Fruit fly (Drosophila melanogaster) whole organism, embryonic: ENCODE results near the gene Pfas.

Experiments
- CG13424 ChIP-seq: fragments of 200-800 bp; sonication (Bioruptor generic); optimal IDR thresholded peaks from 2 replicates; lab custom pipeline; 2019; ENCODE audit warnings: missing biosample characterization, mild to moderate bottlenecking, missing genetic modification characterization, moderate library complexity
- CG2120 ChIP-seq: fragments of 200-800 bp; sonication (Bioruptor generic); optimal IDR thresholded peaks from 3 replicates; lab custom pipeline; 2016; ENCODE audit warnings: missing biosample characterization, missing genetic modification characterization
- CG2199 ChIP-seq: fragments of 200-800 bp; sonication (Bioruptor generic); IDR thresholded peaks from 3 replicates; pipeline ENCODE4 v1.3.6; 2022; ENCODE audit warnings: missing biosample characterization, missing genetic modification characterization
- CG9609 ChIP-seq: fragments of 200-800 bp; sonication (Bioruptor generic); optimal IDR thresholded peaks from 3 replicates; lab custom pipeline; 2016; ENCODE audit warnings: missing biosample characterization, missing genetic modification characterization
- E2f1 ChIP-seq: fragments of 200-800 bp; sonication (Bioruptor generic); IDR thresholded peaks from 2 replicates; pipeline ENCODE4 v1.3.6; 2022; ENCODE audit warnings: missing biosample characterization, missing genetic modification characterization
- Hr39 ChIP-seq: fragments of >200 bp; optimal IDR thresholded peaks from 2 replicates; lab custom pipeline; 2017
- Max ChIP-seq: fragments of 200-800 bp; sonication (Bioruptor generic); optimal IDR thresholded peaks from 2 replicates; lab custom pipeline; 2016; ENCODE audit warnings: missing biosample characterization, mild to moderate bottlenecking, missing genetic modification characterization
- gro ChIP-seq: fragments of 200-800 bp; sonication (Bioruptor generic); optimal IDR thresholded peaks from 2 replicates; lab custom pipeline; 2016; ENCODE audit warnings: missing biosample characterization, missing genetic modification characterization
- insv ChIP-seq, 2 experiments: fragments of 200-800 bp; sonication (Bioruptor generic); optimal IDR thresholded peaks; 3 replicates each; lab custom pipeline; 2016 to 2018; ENCODE audit warnings: missing biosample characterization in 2 of 2, missing genetic modification characterization in 2 of 2
- repo ChIP-seq: fragments of 200-800 bp; sonication (Bioruptor generic); optimal IDR thresholded peaks from 2 replicates; lab custom pipeline; 2016; ENCODE audit warnings: missing biosample characterization, missing genetic modification characterization

DNA sequence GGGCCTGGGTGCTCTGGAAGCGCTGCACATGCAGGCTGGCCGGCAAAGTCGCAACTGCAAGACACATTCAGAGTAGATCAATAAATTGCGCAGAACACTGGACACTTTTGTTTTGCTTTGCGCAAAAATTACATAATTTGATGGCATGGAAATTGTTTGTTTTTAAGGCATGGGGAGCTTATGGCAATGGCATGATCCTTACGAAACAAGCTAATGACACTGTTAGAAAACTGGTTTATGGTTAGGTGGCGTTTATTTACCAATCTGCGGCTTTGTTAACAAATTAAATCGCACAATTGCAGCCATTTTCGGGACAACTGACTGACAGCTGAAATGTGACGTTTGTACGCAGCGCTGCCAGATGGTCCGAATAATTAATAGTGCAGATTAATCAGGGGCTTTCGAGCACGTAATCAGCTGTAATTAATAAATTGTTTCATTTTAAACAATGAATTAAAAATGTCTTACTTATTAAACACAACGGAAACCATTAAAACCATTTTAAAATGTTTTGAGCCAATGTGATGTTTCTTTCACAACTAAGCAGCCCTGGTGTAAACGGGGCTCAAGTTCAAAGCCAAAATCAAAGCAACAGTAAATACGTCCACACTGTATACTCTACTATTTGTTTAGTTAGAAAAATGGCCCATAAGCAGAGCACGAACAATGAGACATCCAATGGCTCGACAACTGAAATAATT lies 16.7 kb upstream of the Pfas start, which contains the start of the genes ND-51 and CG13994:
- TF ChIP-seq CG13424: peak; percentile 82
- TF ChIP-seq E2f1 (GFP tag; lab: Robert Waterston, UW): peak; percentile 75
- peak; percentile 82 for TF ChIP-seq CG9609 (GFP tag; lab: Kevin White, UChicago)
- peak; percentile 90 for TF ChIP-seq CG2120 (GFP tag; lab: Kevin White, UChicago)
- TF ChIP-seq repo (GFP tag; lab: Kevin White, UChicago): peak; percentile 78
- peak in 1 of 2 experiments; percentile 68 for TF ChIP-seq insv (GFP tag; optimal IDR thresholded peaks at IDR 0.05; lab: Kevin White, UChicago)
- TF ChIP-seq gro (GFP tag; lab: Kevin White, UChicago): peak; percentile 87
- peak; percentile 74 for TF ChIP-seq Max (GFP tag; lab: Kevin White, UChicago)
- no peak for TF ChIP-seq Hr39 (lab: Kevin White, UChicago)
- 0 out of 3 replicates have a peak, but pooled peaks have one; percentile 76 for TF ChIP-seq CG2199 (GFP tag; lab: Robert Waterston, UW)
